Fruit fly (Drosophila melanogaster): Measurements from ENCODE around the gene CG6244.

CG6244 gene

dm6 chr3L:15802655-15803054, 5.5 kb upstream of the CG6244 start:
- TF ChIP-seq CG11902 (GFP tag; optimal IDR thresholded peaks at IDR 0.05): no peak
- no peak for TF ChIP-seq achi (GFP tag; optimal IDR thresholded peaks at IDR 0.05)
- no peak for TF ChIP-seq CG32006 (GFP tag; optimal IDR thresholded peaks at IDR 0.05)
- TF ChIP-seq CG6854 (GFP tag; optimal IDR thresholded peaks at IDR 0.05): no peak
- no peak for TF ChIP-seq vri (GFP tag; optimal IDR thresholded peaks at IDR 0.05)
- no peak for TF ChIP-seq CG34406 (GFP tag; optimal IDR thresholded peaks at IDR 0.05)
- TF ChIP-seq Hr38 (GFP tag; optimal IDR thresholded peaks at IDR 0.05): no peak
- TF ChIP-seq CG3919 (GFP tag; optimal IDR thresholded peaks at IDR 0.05): no peak
- TF ChIP-seq ss (GFP tag; optimal IDR thresholded peaks at IDR 0.05): no peak
- no peak for TF ChIP-seq Eip78C (GFP tag)
- no peak for TF ChIP-seq CG10669 (GFP tag; optimal IDR thresholded peaks at IDR 0.05)
- TF ChIP-seq Eip93F (GFP tag; optimal IDR thresholded peaks at IDR 0.05): no peak
- TF ChIP-seq Sox102F (GFP tag; optimal IDR thresholded peaks at IDR 0.05): no peak
- TF ChIP-seq CG31627 (GFP tag; optimal IDR thresholded peaks at IDR 0.05): no peak
- no peak for TF ChIP-seq CG11294 (GFP tag; IDR thresholded peaks at IDR 0.05)

- TF ChIP-seq Eip78C (GFP tag) (peak; percentile 5), ss (GFP tag; optimal IDR thresholded peaks at IDR 0.05) (no peak)
Observed at dm6 chr3L:15808667-15809066, 545 bp downstream of the CG6244 start.

- no peak for TF ChIP-seq Hr39 (GFP tag; optimal IDR thresholded peaks at IDR 0.05)
- TF ChIP-seq CG1621 (tag; optimal IDR thresholded peaks at IDR 0.05): no peak
- no peak for TF ChIP-seq CG6808 (GFP tag; optimal IDR thresholded peaks at IDR 0.05)
- TF ChIP-seq CG10631 (GFP tag; optimal IDR thresholded peaks at IDR 0.05): no peak
- no peak for TF ChIP-seq ss (GFP tag; optimal IDR thresholded peaks at IDR 0.05)
- TF ChIP-seq CG31627 (GFP tag; optimal IDR thresholded peaks at IDR 0.05): no peak
- TF ChIP-seq Sox14 (GFP tag; optimal IDR thresholded peaks at IDR 0.05): no peak
- TF ChIP-seq spab (GFP tag; optimal IDR thresholded peaks at IDR 0.05): no peak
- TF ChIP-seq svp (GFP tag): no peak
- no peak for TF ChIP-seq Gug (GFP tag; IDR thresholded peaks at IDR 0.05)
- no peak for TF ChIP-seq CG11762 (GFP tag; optimal IDR thresholded peaks at IDR 0.05; ENCODE audit: insufficient read depth)
Observed at dm6 chr3L:15809185-15809584, 1.1 kb downstream of the CG6244 start, which contains the start of gene CG13445. TSS of gene CG13445 (plus strand) at chr3L:15809485.

dm6 chr3L:15809768-15810167, 1.6 kb downstream of the CG6244 start:
- TF ChIP-seq CG10631 (GFP tag; optimal IDR thresholded peaks at IDR 0.05) (no peak), Hr4 (GFP tag; optimal IDR thresholded peaks at IDR 0.05) (no peak), OdsH (GFP tag; optimal IDR thresholded peaks at IDR 0.05) (no peak), pdm3 (GFP tag; optimal IDR thresholded peaks at IDR 0.05) (no peak), Blimp-1 (GFP tag; optimal IDR thresholded peaks at IDR 0.05) (no peak), Sox14 (GFP tag; optimal IDR thresholded peaks at IDR 0.05) (no peak), CG3919 (GFP tag; optimal IDR thresholded peaks at IDR 0.05) (no peak), Ets21C (GFP tag; optimal IDR thresholded peaks at IDR 0.05) (no peak), Met (GFP tag; optimal IDR thresholded peaks at IDR 0.05) (no peak), CG10669 (GFP tag; optimal IDR thresholded peaks at IDR 0.05) (no peak)

dm6 chr3L:15813988-15814387, 5.9 kb downstream of the CG6244 start:
- TF ChIP-seq fkh (GFP tag; optimal IDR thresholded peaks at IDR 0.05) (peak; percentile 86), CG31627 (GFP tag; optimal IDR thresholded peaks at IDR 0.05) (no peak)

- TF ChIP-seq CG3919 (GFP tag; optimal IDR thresholded peaks at IDR 0.05) (peak; percentile 96), Blimp-1 (GFP tag; optimal IDR thresholded peaks at IDR 0.05) (peak; percentile 74), CG10631 (GFP tag; optimal IDR thresholded peaks at IDR 0.05) (peak; percentile 96), CG6792 (GFP tag; optimal IDR thresholded peaks at IDR 0.05) (peak; percentile 95), CG16779 (tag; optimal IDR thresholded peaks at IDR 0.05) (no peak), Eip78C (GFP tag) (peak; percentile 99), vri (GFP tag; optimal IDR thresholded peaks at IDR 0.05) (peak; percentile 67), CG9139 (GFP tag; optimal IDR thresholded peaks at IDR 0.05) (peak; percentile 83), OdsH (GFP tag; optimal IDR thresholded peaks at IDR 0.05) (peak; percentile 95), pdm3 (GFP tag; optimal IDR thresholded peaks at IDR 0.05) (peak; percentile 91), esn (GFP tag; optimal IDR thresholded peaks at IDR 0.05) (peak; percentile 96), CG6276 (GFP tag; optimal IDR thresholded peaks at IDR 0.05) (no peak), Gug (GFP tag; IDR thresholded peaks at IDR 0.05) (peak; percentile 88), Smox (GFP tag; optimal IDR thresholded peaks at IDR 0.05) (no peak), Eip75B (GFP tag; optimal IDR thresholded peaks at IDR 0.05) (peak; percentile 97), CG8319 (GFP tag; optimal IDR thresholded peaks at IDR 0.05) (peak; percentile 92), Lpt (GFP tag; optimal IDR thresholded peaks at IDR 0.05) (peak; percentile 94)
Observed at dm6 chr3L:15815353-15816142, 7.4 kb downstream of the CG6244 start.
